Fruit fly (Drosophila melanogaster) whole organism, embryonic: ENCODE measurements around the gene Pisd.
A peak's percentile ranks its signal among the peaks of the same experiment; 100 is the strongest.

Experiments
- Bgb ChIP-seq: fragments of 200-800 bp; sonication (Bioruptor generic); IDR thresholded peaks from 2 replicates; pipeline ENCODE4 v1.3.6; 2022; ENCODE audit warnings: missing biosample characterization, missing genetic modification characterization; ENCODE audit not compliant: partially characterized antibody
- C15 ChIP-seq: fragments of 200-800 bp; sonication (Bioruptor generic); IDR thresholded peaks from 3 replicates; pipeline ENCODE4 v1.3.6; 2022; ENCODE audit warnings: missing biosample characterization, missing genetic modification characterization
- CG10321 ChIP-seq: fragments of 200-800 bp; sonication (Bioruptor generic); IDR thresholded peaks from 2 replicates; pipeline ENCODE4 v1.3.6; 2022; ENCODE audit warnings: missing biosample characterization, missing genetic modification characterization
- CG10543 ChIP-seq: fragments of 200-800 bp; sonication (Bioruptor generic); optimal IDR thresholded peaks from 3 replicates; lab custom pipeline; 2017; ENCODE audit warnings: missing biosample characterization, mild to moderate bottlenecking, missing genetic modification characterization, moderate library complexity
- CG10959 ChIP-seq: fragments of 200-800 bp; sonication (Bioruptor generic); IDR thresholded peaks from 2 replicates; pipeline ENCODE4 v1.3.6; 2022; ENCODE audit warnings: missing biosample characterization, missing genetic modification characterization
- CG17829 ChIP-seq: fragments of 200-800 bp; optimal IDR thresholded peaks from 2 replicates; lab custom pipeline; 2019; ENCODE audit warnings: missing biosample characterization, mild to moderate bottlenecking, missing genetic modification characterization, moderate library complexity
- CG1832 ChIP-seq: fragments of 200-800 bp; sonication (Bioruptor generic); optimal IDR thresholded peaks from 2 replicates; lab custom pipeline; 2017; ENCODE audit warnings: missing biosample characterization, mild to moderate bottlenecking, missing genetic modification characterization, inconsistent platforms
- CG2712 ChIP-seq: fragments of 200-800 bp; optimal IDR thresholded peaks from 3 replicates; lab custom pipeline; 2019; ENCODE audit warnings: missing biosample characterization, mild to moderate bottlenecking, missing genetic modification characterization, moderate library complexity
- CG2889 ChIP-seq: fragments of 200-800 bp; sonication (Bioruptor generic); IDR thresholded peaks from 3 replicates; pipeline ENCODE4 v1.3.6; 2022; ENCODE audit warnings: missing biosample characterization, missing genetic modification characterization
- CG31441 ChIP-seq: fragments of 200-800 bp; sonication (Bioruptor generic); IDR thresholded peaks from 2 replicates; pipeline ENCODE4 v1.3.6; 2022; ENCODE audit warnings: missing biosample characterization, missing genetic modification characterization
- CG34376 ChIP-seq: fragments of 200-800 bp; sonication (Bioruptor generic); optimal IDR thresholded peaks from 2 replicates; lab custom pipeline; 2018; ENCODE audit warnings: missing biosample characterization, mild to moderate bottlenecking, missing genetic modification characterization
- CG6654 ChIP-seq: fragments of 200-800 bp; sonication (Bioruptor generic); optimal IDR thresholded peaks from 2 replicates; lab custom pipeline; 2017; ENCODE audit warnings: missing biosample characterization, mild to moderate bottlenecking, missing genetic modification characterization
- CG7556 ChIP-seq: fragments of 200-800 bp; sonication (Bioruptor generic); optimal IDR thresholded peaks from 2 replicates; lab custom pipeline; 2017; ENCODE audit warnings: missing biosample characterization, mild to moderate bottlenecking, missing genetic modification characterization
- CG8290 ChIP-seq, 3 experiments: fragments of 200-800 bp; sonication (Bioruptor generic); optimal IDR thresholded peaks; 2 replicates each; lab custom pipeline; 2016 to 2019; ENCODE audit warnings: missing biosample characterization in 3 of 3, missing genetic modification characterization in 3 of 3, mild to moderate bottlenecking in 2 of 3, moderate library complexity in 1 of 3
- CkIIα-i1 ChIP-seq: fragments of 200-800 bp; sonication (Bioruptor generic); IDR thresholded peaks from 2 replicates; pipeline ENCODE4 v1.3.6; 2022; ENCODE audit warnings: missing biosample characterization, missing genetic modification characterization
- CoRest ChIP-seq: fragments of 200-800 bp; sonication (Bioruptor generic); optimal IDR thresholded peaks from 3 replicates; lab custom pipeline; 2018; ENCODE audit warnings: missing biosample characterization, mild to moderate bottlenecking, missing genetic modification characterization, moderate library complexity
- Dll ChIP-seq: fragments of 200-800 bp; sonication (Bioruptor generic); IDR thresholded peaks from 4 replicates; pipeline ENCODE4 v1.3.6; 2022; ENCODE audit warnings: missing biosample characterization, missing genetic modification characterization; ENCODE audit not compliant: partially characterized antibody
- E2f1 ChIP-seq: fragments of 200-800 bp; sonication (Bioruptor generic); IDR thresholded peaks from 2 replicates; pipeline ENCODE4 v1.3.6; 2022; ENCODE audit warnings: missing biosample characterization, missing genetic modification characterization
- Ets97D ChIP-seq: fragments of 200-800 bp; sonication (Bioruptor generic); optimal IDR thresholded peaks from 3 replicates; lab custom pipeline; 2016; ENCODE audit warnings: missing biosample characterization, missing genetic modification characterization
- Lhr ChIP-seq: fragments of 200-800 bp; sonication (Bioruptor generic); optimal IDR thresholded peaks from 3 replicates; lab custom pipeline; 2017; ENCODE audit warnings: mild to moderate bottlenecking, missing biosample characterization, missing genetic modification reagents, missing genetic modification characterization
- Mad ChIP-seq: fragments of 200-800 bp; sonication (Bioruptor generic); optimal IDR thresholded peaks from 2 replicates; lab custom pipeline; 2016; ENCODE audit warnings: missing biosample characterization, missing genetic modification characterization
- Meics ChIP-seq: fragments of 200-800 bp; sonication (Bioruptor generic); optimal IDR thresholded peaks from 2 replicates; lab custom pipeline; 2017; ENCODE audit warnings: missing biosample characterization, mild to moderate bottlenecking, missing genetic modification characterization
- NC2β ChIP-seq: fragments of 200-800 bp; sonication (Bioruptor generic); optimal IDR thresholded peaks from 2 replicates; lab custom pipeline; 2016; ENCODE audit warnings: missing biosample characterization, missing genetic modification characterization
- NFAT ChIP-seq: fragments of 200-800 bp; sonication (Bioruptor generic); IDR thresholded peaks from 2 replicates; pipeline ENCODE4 v1.3.6; 2022; ENCODE audit warnings: missing biosample characterization, missing genetic modification characterization
- Ravus ChIP-seq: fragments of 200-800 bp; sonication (Bioruptor generic); IDR thresholded peaks from 2 replicates; pipeline ENCODE4 v1.3.6; 2022; ENCODE audit warnings: missing biosample characterization, missing genetic modification characterization
- Sin3A ChIP-seq: fragments of >200 bp; optimal IDR thresholded peaks from 2 replicates; lab custom pipeline; 2018
- Spps ChIP-seq: fragments of 200-800 bp; sonication (Bioruptor generic); optimal IDR thresholded peaks from 2 replicates; lab custom pipeline; 2018; ENCODE audit warnings: missing biosample characterization, mild to moderate bottlenecking, missing genetic modification characterization
- Usf ChIP-seq: fragments of 200-800 bp; sonication (Bioruptor generic); optimal IDR thresholded peaks from 2 replicates; lab custom pipeline; 2017; ENCODE audit warnings: missing genotype, missing biosample characterization, missing genetic modification characterization
- cato ChIP-seq: fragments of 200-800 bp; sonication (Bioruptor generic); optimal IDR thresholded peaks from 2 replicates; lab custom pipeline; 2016; ENCODE audit warnings: missing biosample characterization, missing genetic modification characterization, borderline replicate concordance
- chn ChIP-seq: fragments of 200-800 bp; sonication (Bioruptor generic); optimal IDR thresholded peaks from 2 replicates; lab custom pipeline; 2016; ENCODE audit warnings: missing biosample characterization, missing genetic modification characterization
- crc ChIP-seq: fragments of 200-800 bp; sonication (Bioruptor generic); optimal IDR thresholded peaks from 2 replicates; lab custom pipeline; 2016; ENCODE audit warnings: missing biosample characterization, missing genetic modification characterization
- exex ChIP-seq: fragments of 200-800 bp; sonication (Bioruptor generic); optimal IDR thresholded peaks from 4 replicates; lab custom pipeline; 2018; ENCODE audit warnings: missing biosample characterization, mild to moderate bottlenecking, missing genetic modification characterization, moderate library complexity
- fd102C ChIP-seq: fragments of 200-800 bp; sonication (Bioruptor generic); optimal IDR thresholded peaks from 2 replicates; lab custom pipeline; 2018; ENCODE audit warnings: missing biosample characterization, mild to moderate bottlenecking, missing genetic modification characterization, moderate library complexity
- gce ChIP-seq: fragments of 200-800 bp; sonication (Bioruptor generic); IDR thresholded peaks from 3 replicates; pipeline ENCODE4 v1.3.6; 2022; ENCODE audit warnings: missing biosample characterization, missing genetic modification characterization
- gfzf ChIP-seq: fragments of 200-800 bp; sonication (Bioruptor generic); optimal IDR thresholded peaks from 2 replicates; lab custom pipeline; 2016; ENCODE audit warnings: missing biosample characterization, mild to moderate bottlenecking, missing genetic modification characterization, moderate library complexity
- lbe ChIP-seq: fragments of 200-800 bp; sonication (Bioruptor generic); optimal IDR thresholded peaks from 2 replicates; lab custom pipeline; 2016; ENCODE audit warnings: missing biosample characterization, mild to moderate bottlenecking, missing genetic modification characterization
- mam ChIP-seq: fragments of 200-800 bp; sonication (Bioruptor generic); optimal IDR thresholded peaks from 3 replicates; lab custom pipeline; 2016; ENCODE audit warnings: missing biosample characterization, missing genetic modification characterization
- nau ChIP-seq: fragments of 200-800 bp; sonication (Bioruptor generic); optimal IDR thresholded peaks from 3 replicates; lab custom pipeline; 2017; ENCODE audit warnings: missing biosample characterization, mild to moderate bottlenecking, missing genetic modification characterization, missing genetic modification reagents
- repo ChIP-seq: fragments of 200-800 bp; sonication (Bioruptor generic); optimal IDR thresholded peaks from 2 replicates; lab custom pipeline; 2016; ENCODE audit warnings: missing biosample characterization, missing genetic modification characterization
- sc ChIP-seq, 3 experiments: fragments of >200 bp in 2 of 3; fragments of 200-800 bp in 1 of 3; sonication (Bioruptor generic) in 1 of 3; optimal IDR thresholded peaks; 2 replicates in 2 of 3; 3 replicates in 1 of 3; lab custom pipeline; 2017; ENCODE audit warnings: mild to moderate bottlenecking in 1 of 3, missing biosample characterization in 1 of 3, missing genetic modification characterization in 1 of 3, missing genetic modification reagents in 1 of 3
- tup ChIP-seq: fragments of 200-800 bp; sonication (Bioruptor generic); optimal IDR thresholded peaks from 2 replicates; lab custom pipeline; 2016; ENCODE audit warnings: missing biosample characterization, mild to moderate bottlenecking, missing genetic modification characterization, moderate library complexity
- vfl ChIP-seq: fragments of 200-800 bp; sonication (Bioruptor generic); optimal IDR thresholded peaks from 2 replicates; lab custom pipeline; 2016; ENCODE audit warnings: missing biosample characterization, missing genetic modification characterization

The Pisd gene

DNA sequence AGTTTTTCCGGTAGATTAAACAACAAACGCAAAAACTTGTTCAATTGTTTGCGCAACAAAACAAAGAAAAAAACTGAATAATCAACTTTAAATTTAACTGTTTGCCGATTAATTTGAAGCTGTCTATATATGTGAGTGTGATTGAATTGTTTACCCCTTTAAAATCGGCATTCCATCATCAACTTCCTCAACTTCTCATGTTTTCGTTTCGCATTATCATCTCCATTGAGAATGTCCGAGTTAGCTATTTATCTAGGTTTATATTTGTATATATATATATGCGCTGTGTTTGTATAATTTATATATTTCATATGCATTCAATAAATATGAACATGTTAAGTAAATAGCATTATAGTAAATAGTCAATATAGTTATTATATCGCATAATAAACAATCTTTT is 51.8 kb downstream of the Pisd start (continued):
- TF ChIP-seq lbe, result no peak
- TF ChIP-seq CG2889, result no peak
- TF ChIP-seq Ets97D (GFP tag; lab: Kevin White, UChicago), result no peak
- no peak for TF ChIP-seq sc (optimal IDR thresholded peaks at IDR 0.05; lab: Kevin White, UChicago)
- TF ChIP-seq sc (GFP tag; optimal IDR thresholded peaks at IDR 0.05; lab: Kevin White, UChicago), result no peak
- peak; percentile 15 for TF ChIP-seq nau (GFP tag; lab: Kevin White, UChicago)
- TF ChIP-seq fd102C (GFP tag; lab: Kevin White, UChicago), result no peak
- no peak for TF ChIP-seq Ravus
- no peak for TF ChIP-seq CG7556 (GFP tag; lab: Kevin White, UChicago)
- no peak for TF ChIP-seq chn
- no peak for TF ChIP-seq CG1832 (GFP tag; lab: Kevin White, UChicago)
- no peak for TF ChIP-seq C15
- TF ChIP-seq CG10543 (GFP tag; lab: Kevin White, UChicago), result peak; percentile 32
- no peak for TF ChIP-seq CG31441
- TF ChIP-seq mam (GFP tag; lab: Kevin White, UChicago), result no peak
- TF ChIP-seq cato (GFP tag; lab: Kevin White, UChicago), result no peak
- TF ChIP-seq gce (GFP tag; lab: Robert Waterston, UW), result no peak
- TF ChIP-seq repo (GFP tag; lab: Kevin White, UChicago), result no peak
- TF ChIP-seq NC2β (GFP tag; lab: Kevin White, UChicago), result no peak
- TF ChIP-seq NFAT (GFP tag; lab: Robert Waterston, UW), result no peak
- no peak for TF ChIP-seq Usf
- TF ChIP-seq gfzf (GFP tag; lab: Kevin White, UChicago), result no peak
- TF ChIP-seq CoRest (tag; lab: Kevin White, UChicago), result no peak
- no peak for TF ChIP-seq CG8290 (GFP tag; optimal IDR thresholded peaks at IDR 0.05; lab: Kevin White, UChicago)
- TF ChIP-seq CG8290 (tag; optimal IDR thresholded peaks at IDR 0.05; lab: Kevin White, UChicago), result no peak
- no peak for TF ChIP-seq CG10959 (GFP tag; lab: Robert Waterston, UW)
- no peak for TF ChIP-seq Dll
- TF ChIP-seq CG10321 (GFP tag; lab: Robert Waterston, UW), result no peak
- TF ChIP-seq Sin3A (lab: Kevin White, UChicago), result no peak
- TF ChIP-seq vfl (GFP tag; lab: Kevin White, UChicago), result no peak
- no peak for TF ChIP-seq tup (GFP tag; lab: Kevin White, UChicago)
- TF ChIP-seq Spps, result no peak
- TF ChIP-seq exex (tag; lab: Kevin White, UChicago), result peak; percentile 11
- no peak for TF ChIP-seq Bgb (GFP tag; lab: Robert Waterston, UW)
- no peak for TF ChIP-seq Mad (GFP tag; lab: Kevin White, UChicago)
- TF ChIP-seq Meics (GFP tag; lab: Kevin White, UChicago), result peak; percentile 29
- TF ChIP-seq CG34376 (GFP tag; lab: Kevin White, UChicago), result no peak
- TF ChIP-seq CG17829 (tag; lab: Kevin White, UChicago), result no peak
- TF ChIP-seq CG2712 (tag; lab: Kevin White, UChicago), result no peak
- no peak for TF ChIP-seq CkIIα-i1 (GFP tag; lab: Robert Waterston, UW)
- TF ChIP-seq Lhr, result no peak
- TF ChIP-seq crc, result no peak
- TF ChIP-seq CG6654, result no peak
- TF ChIP-seq E2f1 (GFP tag; lab: Robert Waterston, UW), result no peak
